Worm (Caenorhabditis elegans): ENCODE data around the gene nlt-1.

Gene nlt-1

DNA sequence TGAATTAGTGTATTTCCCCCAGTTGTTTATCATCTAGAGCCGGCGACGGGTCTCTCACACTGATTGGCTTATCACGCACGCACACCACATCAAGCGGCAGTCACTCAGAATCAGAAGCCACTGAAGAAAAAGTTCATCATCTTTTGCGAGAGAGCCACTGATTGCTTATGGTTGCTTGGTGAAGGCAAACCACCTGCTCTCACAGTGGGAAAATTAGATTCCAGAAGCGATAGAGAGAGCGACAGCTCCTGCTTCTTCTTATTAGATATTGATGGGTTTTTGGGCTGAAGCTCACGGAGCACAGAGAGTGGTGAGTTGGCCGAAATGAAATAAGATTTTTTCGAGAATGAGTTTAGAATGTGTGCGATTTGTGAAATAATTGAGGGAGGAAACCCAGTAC lies 44.8 kb downstream of the nlt-1 start:
- no peak for TF ChIP-seq mab-5 (tag; optimal IDR thresholded peaks at IDR 0.05)
- no peak for TF ChIP-seq blmp-1 (tag; optimal IDR thresholded peaks at IDR 0.05; ENCODE audit: insufficient read depth)
- no peak for TF ChIP-seq ZK546.5 (tag; optimal IDR thresholded peaks at IDR 0.05)
- no peak for TF ChIP-seq egl-27 (tag; optimal IDR thresholded peaks at IDR 0.05)
- TF ChIP-seq dmd-4 (tag; optimal IDR thresholded peaks at IDR 0.05): no peak
- no peak for TF ChIP-seq ceh-16 (tag; optimal IDR thresholded peaks at IDR 0.05)
- TF ChIP-seq C34F6.9 (tag; optimal IDR thresholded peaks at IDR 0.05): no peak
- TF ChIP-seq crh-2 (tag; optimal IDR thresholded peaks at IDR 0.05): no peak
- peak; percentile 10 for TF ChIP-seq lin-11 (tag; optimal IDR thresholded peaks at IDR 0.05)

ce11 chrII:9954885-9955284 lies 46.1 kb downstream of the nlt-1 start, which contains the start of gene egl-43:
TSS of gene egl-43 (plus strand) at chrII:9955185.
- no peak for TF ChIP-seq mbf-1 (tag; optimal IDR thresholded peaks at IDR 0.05)
- no peak for TF ChIP-seq crh-2 (tag; optimal IDR thresholded peaks at IDR 0.05)
- no peak for TF ChIP-seq ama-1 (optimal IDR thresholded peaks at IDR 0.05)
- TF ChIP-seq ztf-4 (tag; optimal IDR thresholded peaks at IDR 0.05): no peak
- TF ChIP-seq R02D3.7 (tag; optimal IDR thresholded peaks at IDR 0.05): no peak
- TF ChIP-seq snpc-4 (tag; optimal IDR thresholded peaks at IDR 0.05): no peak
- TF ChIP-seq nhr-10 (tag; optimal IDR thresholded peaks at IDR 0.05): no peak
- TF ChIP-seq unc-39 (tag; optimal IDR thresholded peaks at IDR 0.05): no peak
- no peak for TF ChIP-seq aly-2 (tag; optimal IDR thresholded peaks at IDR 0.05)
- TF ChIP-seq nhr-77 (tag; optimal IDR thresholded peaks at IDR 0.05): no peak
- no peak for TF ChIP-seq nhr-129 (tag; optimal IDR thresholded peaks at IDR 0.05)
- TF ChIP-seq alr-1 (tag; optimal IDR thresholded peaks at IDR 0.05): no peak
- no peak for TF ChIP-seq skn-1 (tag; optimal IDR thresholded peaks at IDR 0.05)
- TF ChIP-seq nhr-11 (tag; optimal IDR thresholded peaks at IDR 0.05): no peak
- TF ChIP-seq unc-55 (GFP tag; optimal IDR thresholded peaks at IDR 0.05): no peak

DNA sequence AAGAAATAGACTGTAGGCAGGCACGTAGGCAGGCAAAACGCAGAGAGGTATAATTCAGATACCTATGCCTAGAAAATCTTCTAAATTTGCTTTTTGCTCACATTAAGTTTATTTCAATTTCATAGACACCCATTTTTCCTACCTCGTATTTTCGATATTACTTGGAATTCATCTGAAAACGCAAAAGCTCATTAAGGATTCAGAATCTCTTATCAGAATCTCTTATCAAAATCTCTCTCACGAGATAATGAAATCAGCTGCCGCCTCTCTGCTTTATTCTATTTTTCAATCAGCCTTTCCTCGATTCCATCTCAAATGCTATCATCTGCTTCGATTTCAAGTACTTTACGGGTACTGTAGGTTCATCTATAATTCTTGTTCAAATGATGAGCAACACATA lies 49.1 kb downstream of the nlt-1 start:
- TF ChIP-seq egl-27 (tag; optimal IDR thresholded peaks at IDR 0.05) (no peak), crh-2 (tag; optimal IDR thresholded peaks at IDR 0.05) (no peak), ztf-11 (tag; optimal IDR thresholded peaks at IDR 0.05) (no peak), nhr-10 (tag; optimal IDR thresholded peaks at IDR 0.05) (no peak), blmp-1 (tag; optimal IDR thresholded peaks at IDR 0.05; ENCODE audit: insufficient read depth) (no peak), ZK546.5 (tag; optimal IDR thresholded peaks at IDR 0.05) (no peak), ceh-16 (tag; optimal IDR thresholded peaks at IDR 0.05) (no peak), nhr-129 (tag; optimal IDR thresholded peaks at IDR 0.05) (no peak), nhr-237 (tag; optimal IDR thresholded peaks at IDR 0.05) (no peak), unc-55 (GFP tag; optimal IDR thresholded peaks at IDR 0.05) (no peak), mab-5 (tag; optimal IDR thresholded peaks at IDR 0.05) (no peak)
